Fruit fly (Drosophila melanogaster) whole organism, embryonic: ENCODE measurements around the gene Sap30.

Source experiments
- CG12769 ChIP-seq: fragments of 200-800 bp; sonication (Bioruptor generic); optimal IDR thresholded peaks from 2 replicates; lab custom pipeline; 2019; ENCODE audit warnings: missing biosample characterization, mild to moderate bottlenecking, missing genetic modification characterization, moderate library complexity
- CG12942 ChIP-seq: fragments of 200-800 bp; sonication (Bioruptor generic); optimal IDR thresholded peaks from 3 replicates; lab custom pipeline; 2016; ENCODE audit warnings: missing biosample characterization, missing genetic modification characterization
- CG14860 ChIP-seq: fragments of 200-800 bp; sonication (Bioruptor generic); IDR thresholded peaks from 3 replicates; pipeline ENCODE4 v1.3.6; 2022; ENCODE audit warnings: missing biosample characterization, missing genetic modification characterization; ENCODE audit not compliant: partially characterized antibody
- CG16813 ChIP-seq: fragments of 200-800 bp; sonication (Bioruptor generic); IDR thresholded peaks from 3 replicates; pipeline ENCODE4 v1.3.6; 2022; ENCODE audit warnings: missing biosample characterization, missing genetic modification characterization; ENCODE audit not compliant: partially characterized antibody
- CG33557 ChIP-seq: fragments of 200-800 bp; sonication (Bioruptor generic); optimal IDR thresholded peaks from 2 replicates; lab custom pipeline; 2019; ENCODE audit warnings: missing biosample characterization, mild to moderate bottlenecking, missing genetic modification characterization, moderate library complexity
- CG7357 ChIP-seq: fragments of 200-800 bp; sonication (Bioruptor generic); IDR thresholded peaks from 3 replicates; pipeline ENCODE4 v1.3.6; 2022; ENCODE audit warnings: missing biosample characterization, missing genetic modification characterization
- CG9609 ChIP-seq: fragments of 200-800 bp; sonication (Bioruptor generic); optimal IDR thresholded peaks from 3 replicates; lab custom pipeline; 2016; ENCODE audit warnings: missing biosample characterization, missing genetic modification characterization
- Gsc ChIP-seq: fragments of 200-800 bp; sonication (Bioruptor generic); IDR thresholded peaks from 2 replicates; pipeline ENCODE4 v1.3.6; 2022; ENCODE audit warnings: missing biosample characterization, missing genetic modification characterization
- HLH3B ChIP-seq: fragments of 200-800 bp; sonication (Bioruptor generic); IDR thresholded peaks from 2 replicates; pipeline ENCODE4 v1.3.6; 2022; ENCODE audit warnings: missing biosample characterization, missing genetic modification characterization
- Pdp1 ChIP-seq, 2 experiments: fragments of 200-800 bp; sonication (Bioruptor generic); optimal IDR thresholded peaks; 3 replicates each; lab custom pipeline; 2016; ENCODE audit warnings: missing biosample characterization in 2 of 2, missing genetic modification characterization in 2 of 2, mild to moderate bottlenecking in 1 of 2, moderate library complexity in 1 of 2
- ems ChIP-seq: fragments of 200-800 bp; sonication (Bioruptor generic); optimal IDR thresholded peaks from 3 replicates; lab custom pipeline; 2016; ENCODE audit warnings: missing biosample characterization, missing genetic modification characterization
- odd ChIP-seq: fragments of 200-800 bp; sonication (Bioruptor generic); optimal IDR thresholded peaks from 2 replicates; lab custom pipeline; 2017; ENCODE audit warnings: missing biosample characterization, mild to moderate bottlenecking, missing genetic modification characterization
- phol ChIP-seq: fragments of 200-800 bp; sonication (Bioruptor generic); optimal IDR thresholded peaks from 3 replicates; lab custom pipeline; 2018; ENCODE audit warnings: missing biosample characterization, mild to moderate bottlenecking, missing genetic modification characterization, moderate library complexity
- repo ChIP-seq: fragments of 200-800 bp; sonication (Bioruptor generic); optimal IDR thresholded peaks from 2 replicates; lab custom pipeline; 2016; ENCODE audit warnings: missing biosample characterization, missing genetic modification characterization

Gene Sap30

DNA sequence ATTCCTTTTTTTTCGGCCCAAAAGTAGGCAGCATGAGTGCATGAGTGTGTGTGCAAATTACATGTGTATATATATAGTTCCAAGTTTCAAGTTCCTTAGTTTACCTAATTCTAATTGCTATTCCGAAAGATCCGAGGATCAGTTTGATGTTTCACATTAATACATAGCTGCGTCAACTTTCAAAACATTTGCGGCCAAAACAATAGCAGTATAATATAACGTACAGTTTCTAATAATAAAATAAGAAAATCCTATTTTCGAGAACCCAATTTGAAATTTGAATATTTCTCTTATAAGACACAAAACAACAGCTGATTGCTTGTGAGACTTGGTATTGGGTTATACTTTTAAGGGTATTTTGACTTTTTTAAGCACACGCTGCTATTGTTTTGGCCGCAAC, 52.0 kb downstream of the Sap30 start (continued):
- TF ChIP-seq Gsc (GFP tag; lab: Robert Waterston, UW) (no peak), CG16813 (GFP tag; lab: Robert Waterston, UW) (no peak), CG12942 (GFP tag; lab: Kevin White, UChicago) (no peak), repo (GFP tag; lab: Kevin White, UChicago) (no peak), CG33557 (GFP tag; lab: Kevin White, UChicago) (no peak), odd (GFP tag; lab: Kevin White, UChicago) (no peak), CG7357 (GFP tag; lab: Robert Waterston, UW) (no peak), CG14860 (no peak), HLH3B (GFP tag; lab: Robert Waterston, UW) (no peak), CG12769 (no peak), Pdp1 (GFP tag; optimal IDR thresholded peaks at IDR 0.05; lab: Kevin White, UChicago) (no peak), CG9609 (GFP tag; lab: Kevin White, UChicago) (no peak), ems (GFP tag; lab: Kevin White, UChicago) (no peak), phol (tag; lab: Kevin White, UChicago) (no peak)
